Fruit fly (Drosophila melanogaster) whole organism, adult: ENCODE data around the gene CG5509.
A peak's percentile ranks its signal among the peaks of the same experiment; 100 is the strongest.

Experiments used
- CG14711 ChIP-seq: fragments of 200-800 bp; sonication (Bioruptor generic); optimal IDR thresholded peaks from 2 replicates; lab custom pipeline; 2018; ENCODE audit warnings: missing biosample characterization, mild to moderate bottlenecking, missing genetic modification characterization, moderate library complexity
- CG1620 ChIP-seq: fragments of 200-800 bp; sonication (Bioruptor generic); optimal IDR thresholded peaks from 2 replicates; lab custom pipeline; 2016; ENCODE audit warnings: missing biosample characterization, missing genetic modification characterization
- Hr96 ChIP-seq: fragments of 200-800 bp; sonication (Bioruptor generic); optimal IDR thresholded peaks from 2 replicates; lab custom pipeline; 2016; ENCODE audit warnings: missing biosample characterization, missing genetic modification characterization
- cnc ChIP-seq, 2 experiments: fragments of >200 bp; optimal IDR thresholded peaks; 2 replicates each; lab custom pipeline; 2017
- toe ChIP-seq: fragments of 200-800 bp; sonication (Bioruptor generic); optimal IDR thresholded peaks from 2 replicates; lab custom pipeline; 2016; ENCODE audit warnings: missing biosample characterization, missing genetic modification characterization

DNA sequence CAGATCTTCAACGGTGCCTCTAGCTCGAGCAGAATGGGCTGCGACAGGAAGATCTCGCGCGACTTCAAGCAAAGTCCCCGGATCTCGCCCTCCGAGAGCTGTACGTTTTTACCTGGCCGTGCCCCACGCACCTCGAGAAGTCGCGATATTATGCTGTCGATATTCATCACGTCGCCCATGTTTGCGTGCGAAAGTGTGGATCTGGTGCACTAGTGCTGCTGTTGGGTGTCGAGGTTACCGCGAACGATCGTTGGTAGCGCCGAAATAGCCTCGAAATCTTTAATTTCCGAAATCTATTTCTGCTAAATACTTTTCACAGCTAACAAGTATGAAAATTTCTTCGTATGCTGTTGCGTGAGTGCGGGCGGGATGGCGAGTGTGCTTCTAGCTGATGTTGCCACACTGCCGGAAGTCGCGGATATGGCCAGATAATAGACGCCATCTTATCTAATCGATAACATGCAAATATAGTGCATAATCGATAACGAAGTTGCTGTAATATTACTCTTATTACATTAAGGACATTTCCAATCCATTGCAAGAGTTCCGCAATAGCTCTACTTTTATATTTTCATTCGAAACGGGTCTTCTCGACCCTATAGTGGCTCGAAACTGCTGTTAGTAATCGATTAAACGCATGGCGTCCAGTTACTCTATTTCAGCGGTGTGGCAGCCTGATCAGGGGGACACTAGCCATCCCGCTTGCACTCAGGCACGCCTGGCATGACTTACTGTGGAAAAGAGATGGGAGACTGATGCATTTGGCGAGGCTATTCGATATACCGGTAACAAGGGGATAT, 26.6 kb upstream of the CG5509 start, which contains the start of gene Pp1-87B:
- TF ChIP-seq CG1620 (GFP tag; lab: Kevin White, UChicago) (peak; percentile 40), toe (GFP tag; lab: Kevin White, UChicago) (no peak), CG14711 (tag; lab: Kevin White, UChicago) (no peak), Hr96 (GFP tag; lab: Kevin White, UChicago) (no peak), cnc (optimal IDR thresholded peaks at IDR 0.05; lab: Kevin White, UChicago) (no peak)
